Fruit fly (Drosophila melanogaster) whole organism, embryonic: ENCODE results near the gene hob.

Experiments used
- Antp ChIP-seq: fragments of 200-800 bp; sonication (Bioruptor generic); optimal IDR thresholded peaks from 3 replicates; lab custom pipeline; 2016; ENCODE audit warnings: missing biosample characterization, missing genetic modification characterization
- BtbVII ChIP-seq: fragments of 200-800 bp; sonication (Bioruptor generic); optimal IDR thresholded peaks from 3 replicates; lab custom pipeline; 2017; ENCODE audit warnings: missing biosample characterization, mild to moderate bottlenecking, missing genetic modification characterization
- Bteb2 ChIP-seq: fragments of 200-800 bp; sonication (Bioruptor generic); optimal IDR thresholded peaks from 2 replicates; lab custom pipeline; 2016; ENCODE audit warnings: missing biosample characterization, missing genetic modification characterization
- CG10543 ChIP-seq: fragments of 200-800 bp; sonication (Bioruptor generic); optimal IDR thresholded peaks from 3 replicates; lab custom pipeline; 2017; ENCODE audit warnings: missing biosample characterization, mild to moderate bottlenecking, missing genetic modification characterization, moderate library complexity
- CG10959 ChIP-seq: fragments of 200-800 bp; sonication (Bioruptor generic); IDR thresholded peaks from 2 replicates; pipeline ENCODE4 v1.3.6; 2022; ENCODE audit warnings: missing biosample characterization, missing genetic modification characterization
- CG11696 ChIP-seq: fragments of 200-800 bp; sonication (Bioruptor generic); IDR thresholded peaks from 2 replicates; pipeline ENCODE4 v1.3.6; 2022; ENCODE audit warnings: missing biosample characterization, missing genetic modification characterization
- CG14860 ChIP-seq: fragments of 200-800 bp; sonication (Bioruptor generic); IDR thresholded peaks from 3 replicates; pipeline ENCODE4 v1.3.6; 2022; ENCODE audit warnings: missing biosample characterization, missing genetic modification characterization; ENCODE audit not compliant: partially characterized antibody
- CG16813 ChIP-seq: fragments of 200-800 bp; sonication (Bioruptor generic); IDR thresholded peaks from 3 replicates; pipeline ENCODE4 v1.3.6; 2022; ENCODE audit warnings: missing biosample characterization, missing genetic modification characterization; ENCODE audit not compliant: partially characterized antibody
- CG18262 ChIP-seq: fragments of 200-800 bp; optimal IDR thresholded peaks from 3 replicates; lab custom pipeline; 2019; ENCODE audit warnings: missing biosample characterization, mild to moderate bottlenecking, missing genetic modification characterization, moderate library complexity
- CG2116 ChIP-seq: fragments of 200-800 bp; sonication (Bioruptor generic); optimal IDR thresholded peaks from 3 replicates; lab custom pipeline; 2018; ENCODE audit warnings: missing biosample characterization, mild to moderate bottlenecking, missing genetic modification characterization
- CG31224 ChIP-seq: fragments of 200-800 bp; sonication (Bioruptor generic); IDR thresholded peaks from 2 replicates; pipeline ENCODE4 v1.3.6; 2022; ENCODE audit warnings: missing biosample characterization, missing genetic modification characterization
- CG32532 ChIP-seq: fragments of 200-800 bp; sonication (Bioruptor generic); IDR thresholded peaks from 2 replicates; pipeline ENCODE4 v1.3.6; 2022; ENCODE audit warnings: missing biosample characterization, missing genetic modification characterization
- CG6765 ChIP-seq: fragments of 200-800 bp; sonication (Bioruptor generic); optimal IDR thresholded peaks from 3 replicates; lab custom pipeline; 2017; ENCODE audit warnings: missing biosample characterization, mild to moderate bottlenecking, missing genetic modification characterization
- CG6791 ChIP-seq: fragments of 200-800 bp; sonication (Bioruptor generic); IDR thresholded peaks from 3 replicates; pipeline ENCODE4 v1.3.6; 2022; ENCODE audit warnings: missing biosample characterization, missing genetic modification characterization; ENCODE audit not compliant: partially characterized antibody
- CG6854 ChIP-seq: fragments of 200-800 bp; sonication (Bioruptor generic); optimal IDR thresholded peaks from 3 replicates; lab custom pipeline; 2017; ENCODE audit warnings: missing biosample characterization, mild to moderate bottlenecking, missing genetic modification characterization
- CG7928 ChIP-seq: fragments of 200-800 bp; sonication (Bioruptor generic); optimal IDR thresholded peaks from 2 replicates; lab custom pipeline; 2017; ENCODE audit warnings: missing biosample characterization, mild to moderate bottlenecking, missing genetic modification characterization
- Camta ChIP-seq: fragments of 200-800 bp; sonication (Bioruptor generic); optimal IDR thresholded peaks from 2 replicates; lab custom pipeline; 2016; ENCODE audit warnings: missing biosample characterization, missing genetic modification characterization
- Dbx ChIP-seq: fragments of 200-800 bp; sonication (Bioruptor generic); IDR thresholded peaks from 3 replicates; pipeline ENCODE4 v1.3.6; 2022; ENCODE audit warnings: missing biosample characterization, missing genetic modification characterization
- E2f1 ChIP-seq: fragments of 200-800 bp; sonication (Bioruptor generic); IDR thresholded peaks from 2 replicates; pipeline ENCODE4 v1.3.6; 2022; ENCODE audit warnings: missing biosample characterization, missing genetic modification characterization
- E2f2 ChIP-seq: fragments of 200-800 bp; sonication (Bioruptor generic); IDR thresholded peaks from 2 replicates; pipeline ENCODE4 v1.3.6; 2022; ENCODE audit warnings: missing biosample characterization, missing genetic modification characterization
- Eip74EF ChIP-seq, 2 experiments: fragments of 200-800 bp in 1 of 2; fragments of >200 bp in 1 of 2; sonication (Bioruptor generic) in 1 of 2; optimal IDR thresholded peaks; 2 replicates each; lab custom pipeline; 2017 to 2019; ENCODE audit warnings: missing biosample characterization in 2 of 2, missing genetic modification characterization in 2 of 2, mild to moderate bottlenecking in 1 of 2, moderate library complexity in 1 of 2
- Gug ChIP-seq: fragments of 200-800 bp; sonication (Bioruptor generic); IDR thresholded peaks from 4 replicates; pipeline ENCODE4 v1.3.6; 2022; ENCODE audit warnings: missing biosample characterization, missing genetic modification characterization
- H2.0 ChIP-seq: fragments of 200-800 bp; sonication (Bioruptor generic); IDR thresholded peaks from 2 replicates; pipeline ENCODE4 v1.3.6; 2022; ENCODE audit warnings: missing biosample characterization, missing genetic modification characterization
- Hand ChIP-seq: fragments of 200-800 bp; sonication (Bioruptor generic); optimal IDR thresholded peaks from 2 replicates; lab custom pipeline; 2017; ENCODE audit warnings: mild to moderate bottlenecking, missing biosample characterization, missing genetic modification reagents, missing genetic modification characterization
- HmgD ChIP-seq: fragments of 200-800 bp; sonication (Bioruptor generic); optimal IDR thresholded peaks from 3 replicates; lab custom pipeline; 2016; ENCODE audit warnings: missing biosample characterization, missing genetic modification characterization
- Kr ChIP-seq: fragments of 200-800 bp; sonication (Bioruptor generic); optimal IDR thresholded peaks from 2 replicates; lab custom pipeline; 2017; ENCODE audit warnings: missing biosample characterization, mild to moderate bottlenecking, missing genetic modification characterization
- Max ChIP-seq: fragments of 200-800 bp; sonication (Bioruptor generic); optimal IDR thresholded peaks from 2 replicates; lab custom pipeline; 2016; ENCODE audit warnings: missing biosample characterization, mild to moderate bottlenecking, missing genetic modification characterization
- Neu2 ChIP-seq: fragments of 200-800 bp; sonication (Bioruptor generic); optimal IDR thresholded peaks from 3 replicates; lab custom pipeline; 2016; ENCODE audit warnings: missing biosample characterization, missing genetic modification characterization, borderline replicate concordance
- Oli ChIP-seq: fragments of 200-800 bp; sonication (Bioruptor generic); optimal IDR thresholded peaks from 2 replicates; lab custom pipeline; 2018; ENCODE audit warnings: missing biosample characterization, mild to moderate bottlenecking, missing genetic modification characterization, moderate library complexity
- Rfx ChIP-seq: fragments of 200-800 bp; sonication (Bioruptor generic); IDR thresholded peaks from 2 replicates; pipeline ENCODE4 v1.3.6; 2022; ENCODE audit warnings: missing biosample characterization, missing genetic modification characterization
- Sin3A ChIP-seq: fragments of >200 bp; optimal IDR thresholded peaks from 2 replicates; lab custom pipeline; 2018
- Sox100B ChIP-seq: fragments of 200-800 bp; sonication (Bioruptor generic); optimal IDR thresholded peaks from 3 replicates; lab custom pipeline; 2018; ENCODE audit warnings: missing biosample characterization, mild to moderate bottlenecking, missing genetic modification characterization
- dmrt99B ChIP-seq: fragments of 200-800 bp; sonication (Bioruptor generic); optimal IDR thresholded peaks from 2 replicates; lab custom pipeline; 2018; ENCODE audit warnings: missing biosample characterization, mild to moderate bottlenecking, missing genetic modification characterization, moderate library complexity
- ewg ChIP-seq: fragments of 200-800 bp; sonication (Bioruptor generic); optimal IDR thresholded peaks from 3 replicates; lab custom pipeline; 2017; ENCODE audit warnings: mild to moderate bottlenecking, missing biosample characterization, missing genetic modification reagents, missing genetic modification characterization
- ind ChIP-seq: fragments of 200-800 bp; sonication (Bioruptor generic); optimal IDR thresholded peaks from 3 replicates; lab custom pipeline; 2016; ENCODE audit warnings: missing biosample characterization, missing genetic modification characterization
- jing ChIP-seq: fragments of 200-800 bp; sonication (Bioruptor generic); optimal IDR thresholded peaks from 2 replicates; lab custom pipeline; 2018; ENCODE audit warnings: missing biosample characterization, mild to moderate bottlenecking, missing genetic modification characterization
- knrl ChIP-seq: fragments of 200-800 bp; sonication (Bioruptor generic); IDR thresholded peaks from 3 replicates; pipeline ENCODE4 v1.3.6; 2022; ENCODE audit warnings: missing biosample characterization, missing genetic modification characterization; ENCODE audit not compliant: partially characterized antibody
- pzg ChIP-seq: fragments of 200-800 bp; sonication (Bioruptor generic); optimal IDR thresholded peaks from 3 replicates; lab custom pipeline; 2018; ENCODE audit warnings: missing biosample characterization, mild to moderate bottlenecking, missing genetic modification characterization, moderate library complexity
- row ChIP-seq: fragments of 200-800 bp; sonication (Bioruptor generic); IDR thresholded peaks from 3 replicates; pipeline ENCODE4 v1.3.6; 2022; ENCODE audit warnings: missing biosample characterization, missing genetic modification characterization
- shn ChIP-seq: fragments of 200-800 bp; sonication (Bioruptor generic); optimal IDR thresholded peaks from 3 replicates; lab custom pipeline; 2016; ENCODE audit warnings: missing biosample characterization, missing genetic modification characterization
- ssp ChIP-seq: fragments of 200-800 bp; sonication (Bioruptor generic); IDR thresholded peaks from 2 replicates; pipeline ENCODE4 v1.3.6; 2022; ENCODE audit warnings: missing biosample characterization, missing genetic modification characterization
- stc ChIP-seq: fragments of 200-800 bp; sonication (Bioruptor generic); IDR thresholded peaks from 2 replicates; pipeline ENCODE4 v1.3.6; 2022; ENCODE audit warnings: missing biosample characterization, missing genetic modification characterization
- tna ChIP-seq: fragments of 200-800 bp; sonication (Bioruptor generic); IDR thresholded peaks from 2 replicates; pipeline ENCODE4 v1.3.6; 2022; ENCODE audit warnings: missing biosample characterization, missing genetic modification characterization; ENCODE audit not compliant: partially characterized antibody
- tup ChIP-seq: fragments of 200-800 bp; sonication (Bioruptor generic); optimal IDR thresholded peaks from 2 replicates; lab custom pipeline; 2016; ENCODE audit warnings: missing biosample characterization, mild to moderate bottlenecking, missing genetic modification characterization, moderate library complexity
- wek ChIP-seq: fragments of 200-800 bp; sonication (Bioruptor generic); optimal IDR thresholded peaks from 3 replicates; lab custom pipeline; 2018; ENCODE audit warnings: missing biosample characterization, mild to moderate bottlenecking, missing genetic modification characterization, moderate library complexity

hob gene

dm6 chr3L:3192333-3192894, 26.3 kb downstream of the hob start, which contains the start of gene CG14965 (continued):
- TF ChIP-seq pzg (GFP tag; lab: Kevin White, UChicago) (peak; percentile 64), CG2116 (GFP tag; lab: Kevin White, UChicago) (peak; percentile 80), knrl (GFP tag; lab: Robert Waterston, UW) (peak; percentile 91), row (GFP tag; lab: Robert Waterston, UW) (peak; percentile 50; the same call in 2 of the 3 replicates), E2f2 (GFP tag; lab: Robert Waterston, UW) (peak; percentile 42), CG14860 (peak; percentile 87), CG6791 (peak; percentile 86)

dm6 chr3L:3189647-3190046, 29.1 kb downstream of the hob start, which contains the start of the genes CG42525 and CG14958:
TSS of gene CG42525 (minus strand) at chr3L:3189747.
TSS of gene CG14958 (plus strand) at chr3L:3189978.
- TF ChIP-seq CG6765 (no peak), Dbx (GFP tag; lab: Robert Waterston, UW) (no peak), CG31224 (GFP tag; lab: Robert Waterston, UW) (no peak), CG11696 (no peak), Gug (GFP tag; lab: Robert Waterston, UW) (no peak), Hand (GFP tag; lab: Kevin White, UChicago) (no peak), Kr (no peak), Neu2 (GFP tag; lab: Kevin White, UChicago) (no peak), CG16813 (GFP tag; lab: Robert Waterston, UW) (no peak), CG32532 (GFP tag; lab: Robert Waterston, UW) (no peak), Oli (tag; lab: Kevin White, UChicago) (no peak), Sin3A (no peak), CG6854 (GFP tag; lab: Kevin White, UChicago) (no peak), CG10959 (GFP tag; lab: Robert Waterston, UW) (no peak), ewg (no peak), Bteb2 (GFP tag; lab: Kevin White, UChicago) (no peak), shn (GFP tag; lab: Kevin White, UChicago) (no peak), Max (GFP tag; lab: Kevin White, UChicago) (no peak)

- TF ChIP-seq Dbx (GFP tag; lab: Robert Waterston, UW) (no peak), Eip74EF (GFP tag; optimal IDR thresholded peaks at IDR 0.05; lab: Kevin White, UChicago) (no peak), CG18262 (no peak), Rfx (GFP tag; lab: Robert Waterston, UW) (0 out of 2 replicates have a peak, but pooled peaks have one; percentile 12), ssp (GFP tag; lab: Robert Waterston, UW) (no peak)
Measured at dm6 chr3L:3187263-3187662, 31.5 kb downstream of the hob start, which contains the start of gene CG14957. TSS of gene CG14957 (plus strand) at chr3L:3187563.

dm6 chr3L:3186364-3186763, 32.4 kb downstream of the hob start, which contains the start of gene CG32284:
TSS of gene CG32284 (plus strand) at chr3L:3186664.
- TF ChIP-seq Camta (GFP tag; lab: Kevin White, UChicago) = no peak
- TF ChIP-seq wek (GFP tag; lab: Kevin White, UChicago) = no peak
- TF ChIP-seq E2f1 (GFP tag; lab: Robert Waterston, UW) = no peak

dm6 chr3L:3184104-3184503, 34.6 kb downstream of the hob start, which contains the start of gene CG42494:
TSS of gene CG42494 (plus strand) at chr3L:3184404.
- TF ChIP-seq ind (no peak), CG7928 (GFP tag; lab: Kevin White, UChicago) (no peak), stc (GFP tag; lab: Robert Waterston, UW) (no peak), HmgD (GFP tag; lab: Kevin White, UChicago) (no peak), Rfx (GFP tag; lab: Robert Waterston, UW) (no peak), tup (GFP tag; lab: Kevin White, UChicago) (no peak), jing (GFP tag; lab: Kevin White, UChicago) (no peak), Sox100B (GFP tag; lab: Kevin White, UChicago) (no peak), tna (no peak), H2.0 (GFP tag; lab: Robert Waterston, UW) (no peak), BtbVII (GFP tag; lab: Kevin White, UChicago) (no peak), CG10543 (GFP tag; lab: Kevin White, UChicago) (no peak), Antp (GFP tag; lab: Kevin White, UChicago) (no peak), dmrt99B (tag; lab: Kevin White, UChicago) (no peak)
- TF ChIP-seq, all 482 proteins: peak for 0
